Fruit fly (Drosophila melanogaster) whole organism, prepupa: ENCODE data around the gene awd.

Experiments used
- Blimp-1 ChIP-seq: fragments of 200-800 bp; sonication (Bioruptor generic); optimal IDR thresholded peaks from 3 replicates; lab custom pipeline; 2017; ENCODE audit warnings: missing biosample characterization, missing genetic modification characterization, mild to moderate bottlenecking, moderate library complexity, missing genetic modification reagents
- CG10631 ChIP-seq: fragments of 200-800 bp; sonication (Bioruptor generic); optimal IDR thresholded peaks from 2 replicates; lab custom pipeline; 2016; ENCODE audit warnings: missing biosample characterization, missing genetic modification characterization
- CG10669 ChIP-seq: fragments of 200-800 bp; sonication (Bioruptor generic); optimal IDR thresholded peaks from 3 replicates; lab custom pipeline; 2018; ENCODE audit warnings: missing biosample characterization, mild to moderate bottlenecking, missing genetic modification characterization, moderate library complexity
- CG11294 ChIP-seq: fragments of 200-800 bp; sonication (Bioruptor generic); IDR thresholded peaks from 2 replicates; pipeline ENCODE4 v1.3.6; 2022; ENCODE audit warnings: missing biosample characterization, missing genetic modification characterization
- CG11762 ChIP-seq: fragments of 200-800 bp; sonication (Bioruptor generic); optimal IDR thresholded peaks from 3 replicates; lab custom pipeline; 2016; ENCODE audit warnings: missing biosample characterization, missing genetic modification characterization; ENCODE audit not compliant: insufficient read depth
- CG11902 ChIP-seq: fragments of 200-800 bp; sonication (Bioruptor generic); optimal IDR thresholded peaks from 3 replicates; lab custom pipeline; 2016; ENCODE audit warnings: missing biosample characterization, missing genetic modification characterization
- CG1621 ChIP-seq: fragments of 200-800 bp; sonication (Bioruptor generic); optimal IDR thresholded peaks from 3 replicates; lab custom pipeline; 2018; ENCODE audit warnings: missing biosample characterization, mild to moderate bottlenecking, missing genetic modification characterization
- CG16779 ChIP-seq: fragments of 200-800 bp; sonication (Bioruptor generic); optimal IDR thresholded peaks from 3 replicates; lab custom pipeline; 2017; ENCODE audit warnings: missing biosample characterization, mild to moderate bottlenecking, missing genetic modification characterization
- CG3032 ChIP-seq: fragments of 200-800 bp; optimal IDR thresholded peaks from 2 replicates; lab custom pipeline; 2019; ENCODE audit warnings: missing biosample characterization, mild to moderate bottlenecking, missing genetic modification characterization, moderate library complexity
- CG31627 ChIP-seq: fragments of 200-800 bp; sonication (Bioruptor generic); optimal IDR thresholded peaks from 3 replicates; lab custom pipeline; 2016; ENCODE audit warnings: missing biosample characterization, missing genetic modification characterization
- CG32006 ChIP-seq: fragments of 200-800 bp; sonication (Bioruptor generic); optimal IDR thresholded peaks from 3 replicates; lab custom pipeline; 2017; ENCODE audit warnings: missing biosample characterization, mild to moderate bottlenecking, missing genetic modification characterization
- CG34406 ChIP-seq: fragments of 200-800 bp; sonication (Bioruptor generic); optimal IDR thresholded peaks from 3 replicates; lab custom pipeline; 2016; ENCODE audit warnings: missing biosample characterization, missing genetic modification characterization
- CG3919 ChIP-seq: fragments of 200-800 bp; sonication (Bioruptor generic); optimal IDR thresholded peaks from 3 replicates; lab custom pipeline; 2016; ENCODE audit warnings: missing biosample characterization, missing genetic modification characterization
- CG4318 ChIP-seq: fragments of 200-800 bp; sonication (Bioruptor generic); optimal IDR thresholded peaks from 3 replicates; lab custom pipeline; 2017; ENCODE audit warnings: missing biosample characterization, mild to moderate bottlenecking, missing genetic modification characterization
- CG6163 ChIP-seq: fragments of 200-800 bp; sonication (Bioruptor generic); IDR thresholded peaks from 3 replicates; pipeline ENCODE4 v1.3.6; 2022; ENCODE audit warnings: missing biosample characterization, missing genetic modification characterization
- CG6276 ChIP-seq: fragments of 200-800 bp; sonication (Bioruptor generic); optimal IDR thresholded peaks from 2 replicates; lab custom pipeline; 2017; ENCODE audit warnings: missing biosample characterization, mild to moderate bottlenecking, missing genetic modification characterization
- CG6808 ChIP-seq: fragments of 200-800 bp; sonication (Bioruptor generic); optimal IDR thresholded peaks from 3 replicates; lab custom pipeline; 2017; ENCODE audit warnings: missing biosample characterization, missing genetic modification characterization, mild to moderate bottlenecking, moderate library complexity, missing genetic modification reagents
- CG7368 ChIP-seq: fragments of 200-800 bp; sonication (Bioruptor generic); optimal IDR thresholded peaks from 3 replicates; lab custom pipeline; 2016; ENCODE audit warnings: missing biosample characterization, missing genetic modification characterization
- CG8119 ChIP-seq: fragments of 200-800 bp; sonication (Bioruptor generic); IDR thresholded peaks from 3 replicates; pipeline ENCODE4 v1.3.6; 2022; ENCODE audit warnings: missing biosample characterization, missing genetic modification characterization
- CG8632 ChIP-seq: fragments of 200-800 bp; sonication (Bioruptor generic); optimal IDR thresholded peaks from 3 replicates; lab custom pipeline; 2016; ENCODE audit warnings: missing biosample characterization, missing genetic modification characterization
- Eip78C ChIP-seq: fragments of 200-800 bp; sonication (Bioruptor generic); peaks from one replicate; lab custom pipeline; 2016; ENCODE audit warnings: missing biosample characterization, missing genetic modification characterization
- Ets21C ChIP-seq: fragments of 200-800 bp; sonication (Bioruptor generic); optimal IDR thresholded peaks from 3 replicates; lab custom pipeline; 2016; ENCODE audit warnings: missing biosample characterization, missing genetic modification characterization
- Gug ChIP-seq: fragments of 200-800 bp; sonication (Bioruptor generic); IDR thresholded peaks from 2 replicates; pipeline ENCODE4 v1.3.6; 2022; ENCODE audit warnings: missing biosample characterization, missing genetic modification characterization
- Hr38 ChIP-seq: sonication (Bioruptor generic); optimal IDR thresholded peaks from 2 replicates; lab custom pipeline; 2016; ENCODE audit warnings: missing biosample characterization, missing genetic modification characterization
- Hr39 ChIP-seq: fragments of 200-800 bp; sonication (Bioruptor generic); optimal IDR thresholded peaks from 2 replicates; lab custom pipeline; 2016; ENCODE audit warnings: missing biosample characterization, missing genetic modification characterization
- Hr4 ChIP-seq: fragments of 200-800 bp; sonication (Bioruptor generic); optimal IDR thresholded peaks from 3 replicates; lab custom pipeline; 2016; ENCODE audit warnings: missing biosample characterization, missing genetic modification characterization
- Lpt ChIP-seq: fragments of 200-800 bp; sonication (Bioruptor generic); optimal IDR thresholded peaks from 3 replicates; lab custom pipeline; 2016; ENCODE audit warnings: missing biosample characterization, missing genetic modification characterization
- Met ChIP-seq: fragments of 200-800 bp; sonication (Bioruptor generic); optimal IDR thresholded peaks from 3 replicates; lab custom pipeline; 2016; ENCODE audit warnings: missing biosample characterization, missing genetic modification characterization
- OdsH ChIP-seq: fragments of 200-800 bp; sonication (Bioruptor generic); optimal IDR thresholded peaks from 3 replicates; lab custom pipeline; 2016; ENCODE audit warnings: missing biosample characterization, missing genetic modification characterization
- Smox ChIP-seq: fragments of 200-800 bp; sonication (Bioruptor generic); optimal IDR thresholded peaks from 3 replicates; lab custom pipeline; 2016; ENCODE audit warnings: missing biosample characterization, missing genetic modification characterization
- Sox102F ChIP-seq: fragments of 200-800 bp; sonication (Bioruptor generic); optimal IDR thresholded peaks from 2 replicates; lab custom pipeline; 2016; ENCODE audit warnings: missing biosample characterization, mild to moderate bottlenecking, missing genetic modification characterization
- Sox14 ChIP-seq: fragments of 200-800 bp; sonication (Bioruptor generic); optimal IDR thresholded peaks from 3 replicates; lab custom pipeline; 2016; ENCODE audit warnings: missing biosample characterization, missing genetic modification characterization
- Sox15 ChIP-seq: fragments of 200-800 bp; sonication (Bioruptor generic); optimal IDR thresholded peaks from 3 replicates; lab custom pipeline; 2016; ENCODE audit warnings: missing biosample characterization, missing genetic modification characterization
- achi ChIP-seq: fragments of 200-800 bp; sonication (Bioruptor generic); optimal IDR thresholded peaks from 3 replicates; lab custom pipeline; 2016; ENCODE audit warnings: missing biosample characterization, missing genetic modification characterization
- acj6 ChIP-seq: fragments of 200-800 bp; sonication (Bioruptor generic); optimal IDR thresholded peaks from 3 replicates; lab custom pipeline; 2016; ENCODE audit warnings: missing biosample characterization, missing genetic modification characterization
- cyc ChIP-seq: fragments of 200-800 bp; sonication (Bioruptor generic); optimal IDR thresholded peaks from 3 replicates; lab custom pipeline; 2016; ENCODE audit warnings: missing biosample characterization, missing genetic modification characterization
- dac ChIP-seq: fragments of 200-800 bp; sonication (Bioruptor generic); optimal IDR thresholded peaks from 2 replicates; lab custom pipeline; 2017; ENCODE audit warnings: missing biosample characterization, mild to moderate bottlenecking, missing genetic modification characterization
- dsx ChIP-seq: fragments of 200-800 bp; optimal IDR thresholded peaks from 3 replicates; lab custom pipeline; 2019; ENCODE audit warnings: missing biosample characterization, mild to moderate bottlenecking, missing genetic modification characterization, moderate library complexity; ENCODE audit not compliant: poor library complexity, severe bottlenecking
- eg ChIP-seq: fragments of 200-800 bp; sonication (Bioruptor generic); IDR thresholded peaks from 3 replicates; pipeline ENCODE4 v1.3.6; 2022; ENCODE audit warnings: missing biosample characterization, missing genetic modification characterization
- esn ChIP-seq: fragments of 200-800 bp; sonication (Bioruptor generic); optimal IDR thresholded peaks from 2 replicates; lab custom pipeline; 2016; ENCODE audit warnings: missing biosample characterization, mild to moderate bottlenecking, missing genetic modification characterization, moderate library complexity
- fd59A ChIP-seq: fragments of 200-800 bp; sonication (Bioruptor generic); optimal IDR thresholded peaks from 2 replicates; lab custom pipeline; 2017; ENCODE audit warnings: missing biosample characterization, mild to moderate bottlenecking, missing genetic modification characterization, missing genetic modification reagents
- fd85E ChIP-seq: fragments of 200-800 bp; sonication (Bioruptor generic); optimal IDR thresholded peaks from 3 replicates; lab custom pipeline; 2016; ENCODE audit warnings: missing biosample characterization, missing genetic modification characterization
- fkh ChIP-seq: fragments of 200-800 bp; sonication (Bioruptor generic); optimal IDR thresholded peaks from 3 replicates; lab custom pipeline; 2017; ENCODE audit warnings: missing biosample characterization, mild to moderate bottlenecking, missing genetic modification characterization, moderate library complexity
- lz ChIP-seq: fragments of 200-800 bp; sonication (Bioruptor generic); optimal IDR thresholded peaks from 3 replicates; lab custom pipeline; 2016; ENCODE audit warnings: missing biosample characterization, missing genetic modification characterization
- net ChIP-seq: fragments of 200-800 bp; sonication (Bioruptor generic); optimal IDR thresholded peaks from 3 replicates; lab custom pipeline; 2016; ENCODE audit warnings: missing biosample characterization, missing genetic modification characterization
- pdm3 ChIP-seq: fragments of 200-800 bp; sonication (Bioruptor generic); optimal IDR thresholded peaks from 3 replicates; lab custom pipeline; 2016; ENCODE audit warnings: missing biosample characterization, missing genetic modification characterization
- salr ChIP-seq, 2 experiments: fragments of 200-800 bp; sonication (Bioruptor generic); optimal IDR thresholded peaks; 3 replicates each; lab custom pipeline; 2016 to 2018; ENCODE audit warnings: missing biosample characterization in 2 of 2, missing genetic modification characterization in 2 of 2, mild to moderate bottlenecking in 1 of 2
- spab ChIP-seq: fragments of 200-800 bp; sonication (Bioruptor generic); optimal IDR thresholded peaks from 2 replicates; lab custom pipeline; 2017; ENCODE audit warnings: missing biosample characterization, mild to moderate bottlenecking, missing genetic modification characterization, missing genetic modification reagents

awd gene

DNA sequence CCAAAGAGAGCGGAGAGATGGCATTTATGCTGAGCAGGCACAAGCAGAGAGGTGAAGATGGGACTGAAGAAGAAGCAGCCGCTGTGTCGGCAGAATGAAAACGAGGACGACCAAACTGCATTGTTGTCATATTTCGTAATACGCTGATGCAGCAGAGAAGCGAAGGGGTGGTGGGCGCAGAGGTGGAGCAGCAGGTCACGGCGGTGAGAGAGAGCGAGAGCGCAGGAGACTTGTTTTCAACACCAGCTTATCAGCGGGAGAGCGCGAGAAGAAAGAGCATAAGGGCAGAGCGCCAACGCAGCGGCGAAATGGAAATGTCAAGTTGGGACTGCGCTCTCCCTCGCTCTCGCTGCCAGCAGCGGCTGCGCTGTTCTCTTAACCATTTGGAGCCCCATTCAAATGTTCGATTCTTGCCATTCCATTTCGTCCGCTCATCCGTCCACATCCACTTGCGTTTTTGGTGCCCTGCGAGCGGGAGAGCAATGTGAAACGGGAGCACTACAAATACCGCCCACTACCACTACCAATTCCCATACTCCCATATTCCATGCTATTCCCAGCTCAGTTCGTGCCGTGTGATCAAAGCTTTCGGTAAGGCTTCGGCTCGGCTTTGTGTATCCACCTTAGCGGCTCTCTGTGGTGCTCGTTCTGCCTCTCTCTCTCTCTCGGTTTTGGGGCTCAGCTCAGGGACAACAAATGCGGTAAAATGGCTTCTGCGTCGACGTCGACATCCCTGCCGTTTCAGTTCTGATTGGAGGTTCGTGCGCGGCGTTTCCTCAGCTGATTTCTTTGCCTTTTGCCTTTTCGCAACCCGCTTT lies 32.4 kb downstream of the awd start, which contains the start of gene ttk (continued):
- TF ChIP-seq CG1621 (tag; lab: Kevin White, UChicago) (peak; percentile 36), Sox14 (GFP tag; lab: Kevin White, UChicago) (peak; percentile 2), Met (GFP tag; lab: Kevin White, UChicago) (peak; percentile 22), CG10669 (GFP tag; lab: Kevin White, UChicago) (no peak), dac (GFP tag; lab: Kevin White, UChicago) (no peak), CG6163 (peak; percentile 49; the same call in 2 of the 3 replicates), CG11294 (no peak), eg (GFP tag; lab: Robert Waterston, UW) (peak; percentile 17; the same call in 1 of the 3 replicates), Hr39 (no peak), CG16779 (tag; lab: Kevin White, UChicago) (no peak), acj6 (no peak), Sox102F (GFP tag; lab: Kevin White, UChicago) (peak; percentile 63), CG6808 (GFP tag; lab: Kevin White, UChicago) (peak; percentile 20)

DNA sequence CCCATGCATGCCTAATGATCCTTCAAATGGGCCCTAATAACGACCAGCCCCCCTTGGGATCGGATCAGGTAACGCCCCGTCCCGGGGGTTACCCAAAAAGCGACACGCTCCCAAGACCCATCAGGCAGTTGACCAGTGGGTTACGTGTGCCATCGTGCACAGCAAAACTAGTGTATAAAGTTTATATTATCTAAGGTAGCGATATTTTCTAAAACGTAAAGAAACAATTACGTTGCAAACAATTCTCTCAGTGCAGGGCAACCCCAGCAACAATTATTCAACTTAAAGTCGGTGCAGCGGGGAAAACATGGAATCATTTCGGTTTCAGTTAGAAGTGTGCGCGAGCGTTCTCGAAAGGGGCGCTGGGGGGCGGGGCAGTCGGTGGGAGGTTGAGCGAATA lies 33.3 kb downstream of the awd start:
- peak; percentile 19; the same call in 1 of the 2 replicates for TF ChIP-seq Gug (GFP tag; lab: Robert Waterston, UW)
- peak; percentile 14 for TF ChIP-seq OdsH (GFP tag; lab: Kevin White, UChicago)
- TF ChIP-seq CG34406, result no peak
- TF ChIP-seq CG3919 (GFP tag; lab: Kevin White, UChicago), result peak; percentile 11
- TF ChIP-seq esn (GFP tag; lab: Kevin White, UChicago), result no peak
- no peak for TF ChIP-seq CG11902 (GFP tag; lab: Kevin White, UChicago)
- peak; percentile 61 for TF ChIP-seq CG32006 (GFP tag; lab: Kevin White, UChicago)
- no peak for TF ChIP-seq CG7368 (GFP tag; lab: Kevin White, UChicago)
- TF ChIP-seq spab (GFP tag; lab: Kevin White, UChicago), result no peak
- TF ChIP-seq lz (GFP tag; lab: Kevin White, UChicago), result no peak
- TF ChIP-seq Ets21C (GFP tag; lab: Kevin White, UChicago), result no peak
- no peak for TF ChIP-seq fkh (GFP tag; lab: Kevin White, UChicago)
- TF ChIP-seq CG3032 (tag; lab: Kevin White, UChicago), result no peak
- TF ChIP-seq Blimp-1, result peak; percentile 42
- peak; percentile 53 for TF ChIP-seq Eip78C (GFP tag; lab: Kevin White, UChicago)
- TF ChIP-seq acj6, result no peak
- TF ChIP-seq fd59A (GFP tag; lab: Kevin White, UChicago), result peak; percentile 5
- TF ChIP-seq CG8632 (GFP tag; lab: Kevin White, UChicago), result no peak
- peak; percentile 16 for TF ChIP-seq achi (GFP tag; lab: Kevin White, UChicago)
- no peak for TF ChIP-seq Hr38
- TF ChIP-seq Sox14 (GFP tag; lab: Kevin White, UChicago), result no peak
- no peak for TF ChIP-seq fd85E (GFP tag; lab: Kevin White, UChicago)
- no peak for TF ChIP-seq Lpt (GFP tag; lab: Kevin White, UChicago)
- peak; percentile 44; the same call in 2 of the 3 replicates for TF ChIP-seq CG8119
- no peak for TF ChIP-seq net (GFP tag; lab: Kevin White, UChicago)
- TF ChIP-seq CG11762 (GFP tag; lab: Kevin White, UChicago), result no peak
- peak; percentile 12 for TF ChIP-seq cyc (GFP tag; lab: Kevin White, UChicago)
- TF ChIP-seq Smox, result no peak
- TF ChIP-seq Sox15, result no peak
- TF ChIP-seq dsx (GFP tag; lab: Kevin White, UChicago), result no peak
- peak; percentile 9 for TF ChIP-seq pdm3 (GFP tag; lab: Kevin White, UChicago)
- TF ChIP-seq Met (GFP tag; lab: Kevin White, UChicago), result peak; percentile 0
- peak; percentile 3 for TF ChIP-seq CG1621 (tag; lab: Kevin White, UChicago)
- TF ChIP-seq Hr4 (GFP tag; lab: Kevin White, UChicago), result no peak
- TF ChIP-seq CG11294, result no peak
- TF ChIP-seq CG10631 (GFP tag; lab: Kevin White, UChicago), result no peak
- peak; percentile 27 for TF ChIP-seq CG31627 (GFP tag; lab: Kevin White, UChicago)
- peak; percentile 27 for TF ChIP-seq CG6276 (GFP tag; lab: Kevin White, UChicago)
- TF ChIP-seq salr (GFP tag; optimal IDR thresholded peaks at IDR 0.05; lab: Kevin White, UChicago), result peak in 1 of 2 experiments; percentile 22
- peak; percentile 36 for TF ChIP-seq CG4318 (GFP tag; lab: Kevin White, UChicago)
